Worm (Caenorhabditis elegans): ENCODE measurements around the gene C07A12.2.

C07A12.2 gene

ce11 chrX:4548929-4549328 is 4.3 kb downstream of the C07A12.2 start:
- TF ChIP-seq F16B12.6 (tag; optimal IDR thresholded peaks at IDR 0.05) (no peak), snu-23 (GFP tag; optimal IDR thresholded peaks at IDR 0.05) (no peak), C04F5.9 (tag; optimal IDR thresholded peaks at IDR 0.05) (no peak), jun-1 (tag; optimal IDR thresholded peaks at IDR 0.05) (no peak), egl-27 (tag; optimal IDR thresholded peaks at IDR 0.05) (no peak), unc-30 (tag; optimal IDR thresholded peaks at IDR 0.05) (no peak), hlh-4 (tag; optimal IDR thresholded peaks at IDR 0.05) (no peak), fkh-4 (tag; optimal IDR thresholded peaks at IDR 0.05; ENCODE audit: borderline replicate concordance) (no peak), ceh-90 (tag; optimal IDR thresholded peaks at IDR 0.05) (no peak), vab-15 (tag; optimal IDR thresholded peaks at IDR 0.05) (no peak), pqm-1 (tag; optimal IDR thresholded peaks at IDR 0.05) (no peak), nhr-77 (tag; optimal IDR thresholded peaks at IDR 0.05) (no peak)

- TF ChIP-seq elt-2 (tag; optimal IDR thresholded peaks at IDR 0.05) (no peak), lsy-2 (tag; optimal IDR thresholded peaks at IDR 0.05) (no peak), mdl-1 (tag; optimal IDR thresholded peaks at IDR 0.05) (peak in 1 of 2 experiments; percentile 26), mef-2 (tag; optimal IDR thresholded peaks at IDR 0.05) (no peak), ceh-8 (GFP tag; optimal IDR thresholded peaks at IDR 0.05) (no peak), lin-15B (tag; optimal IDR thresholded peaks at IDR 0.05) (no peak), fkh-4 (tag; optimal IDR thresholded peaks at IDR 0.05; ENCODE audit: borderline replicate concordance) (no peak), nhr-85 (tag) (peak; percentile 85), snpc-4 (tag; optimal IDR thresholded peaks at IDR 0.05) (no peak), lin-14 (GFP tag; optimal IDR thresholded peaks at IDR 0.05) (peak; percentile 68), dsc-1 (tag; optimal IDR thresholded peaks at IDR 0.05) (no peak), fkh-10 (GFP tag; optimal IDR thresholded peaks at IDR 0.05) (no peak), fkh-8 (tag; optimal IDR thresholded peaks at IDR 0.05) (no peak), unc-62 (GFP tag; optimal IDR thresholded peaks at IDR 0.05) (no peak), blmp-1 (tag; optimal IDR thresholded peaks at IDR 0.05) (peak; percentile 41), lin-35 (GFP tag; optimal IDR thresholded peaks at IDR 0.05) (peak in 1 of 2 experiments; percentile 23), ztf-11 (tag; optimal IDR thresholded peaks at IDR 0.05) (no peak), nhr-20 (tag; optimal IDR thresholded peaks at IDR 0.05) (peak; percentile 27), snu-23 (GFP tag; optimal IDR thresholded peaks at IDR 0.05) (peak; percentile 17), grh-1 (GFP tag; IDR thresholded peaks at IDR 0.05) (peak; percentile 67), elt-3 (tag; optimal IDR thresholded peaks at IDR 0.05) (peak in 1 of 6 experiments; percentile 28), sox-4 (tag; optimal IDR thresholded peaks at IDR 0.05) (no peak), egl-27 (tag; optimal IDR thresholded peaks at IDR 0.05) (no peak), lir-3 (tag; optimal IDR thresholded peaks at IDR 0.05; ENCODE audit: poor library complexity) (no peak), skn-1 (tag; optimal IDR thresholded peaks at IDR 0.05) (peak; percentile 7), xbp-1 (tag; optimal IDR thresholded peaks at IDR 0.05) (peak; percentile 15), mep-1 (tag; optimal IDR thresholded peaks at IDR 0.05) (peak; percentile 21), efl-1 (optimal IDR thresholded peaks at IDR 0.05) (no peak), efl-1 (GFP tag; optimal IDR thresholded peaks at IDR 0.05 in 1 of 2) (peak in 1 of 2 experiments; percentile 88), ces-1 (GFP tag; optimal IDR thresholded peaks at IDR 0.05) (no peak), nhr-71 (tag; optimal IDR thresholded peaks at IDR 0.05) (peak; percentile 23), nhr-90 (tag; optimal IDR thresholded peaks at IDR 0.05; ENCODE audit: poor library complexity) (no peak)
Measured at ce11 chrX:4549853-4550596, 5.4 kb downstream of the C07A12.2 start, which contains the start of gene C07A12.18. Gene C07A12.18 (minus strand): TSS chrX:4549903.
